Worm (Caenorhabditis elegans) whole organism, mixed stage, embryonic: ENCODE measurements around the gene Y73C8B.5.

Experiments used
- nhr-2 ChIP-seq: fragments of 150-350 bp; optimal IDR thresholded peaks from 2 replicates; lab custom pipeline; 2014; ENCODE audit warnings: missing biosample characterization, missing genetic modification characterization
- nhr-237 ChIP-seq: fragments of 150-350 bp; optimal IDR thresholded peaks from 2 replicates; lab custom pipeline; 2014; ENCODE audit warnings: missing biosample characterization, missing genetic modification characterization
- unc-120 ChIP-seq: sonication (generic microtip); optimal IDR thresholded peaks from 2 replicates; lab custom pipeline; 2017; ENCODE audit warnings: missing genetic modification characterization, missing compliant biosample characterization; ENCODE audit not compliant: poor library complexity, severe bottlenecking

ce11 chrV:3151862-3152261, 45.2 kb upstream of the Y73C8B.5 start, which contains the start of gene srab-6:
- TF ChIP-seq unc-120 (no peak), nhr-237 (tag; lab: Kevin White, UChicago) (no peak), nhr-2 (tag; lab: Kevin White, UChicago) (no peak)
